Fruit fly (Drosophila melanogaster): ENCODE results near the gene fz.

- TF ChIP-seq vri (GFP tag; optimal IDR thresholded peaks at IDR 0.05): no peak
- no peak for TF ChIP-seq Sox102F (GFP tag; optimal IDR thresholded peaks at IDR 0.05)
- peak; percentile 18 for TF ChIP-seq pdm3 (GFP tag; optimal IDR thresholded peaks at IDR 0.05)
- no peak for TF ChIP-seq Lpt (GFP tag; optimal IDR thresholded peaks at IDR 0.05)
- no peak for TF ChIP-seq fd59A (GFP tag; optimal IDR thresholded peaks at IDR 0.05)
- no peak for TF ChIP-seq CG34406 (GFP tag; optimal IDR thresholded peaks at IDR 0.05)
- peak; percentile 18 for TF ChIP-seq CG4318 (GFP tag; optimal IDR thresholded peaks at IDR 0.05)
- no peak for TF ChIP-seq dac (GFP tag; optimal IDR thresholded peaks at IDR 0.05)
- TF ChIP-seq Eip78C (GFP tag): peak; percentile 89
- peak; percentile 50 for TF ChIP-seq svp (GFP tag)
Measured at dm6 chr3L:14322268-14322784, 48.2 kb downstream of the fz start.

Data from whole organism, prepupa.